Fruit fly (Drosophila melanogaster): ENCODE data around the gene CG18641.

Gene CG18641

dm6 chr2L:2382971-2383370 is 32.2 kb downstream of the CG18641 start, which contains the start of gene PIG-Wa (continued):
- TF ChIP-seq CG3847 (GFP tag; IDR thresholded peaks at IDR 0.05): peak; percentile 54
- no peak for TF ChIP-seq tio (GFP tag; optimal IDR thresholded peaks at IDR 0.05)
- no peak for TF ChIP-seq CG17829 (tag; optimal IDR thresholded peaks at IDR 0.05)
- TF ChIP-seq row (GFP tag; IDR thresholded peaks at IDR 0.05): peak; percentile 39; the same call in 1 of the 3 replicates
- peak; percentile 64 for TF ChIP-seq nmo (GFP tag; optimal IDR thresholded peaks at IDR 0.05)

- peak; percentile 98 for TF ChIP-seq gem (tag; optimal IDR thresholded peaks at IDR 0.05)
- TF ChIP-seq fd64A (GFP tag; optimal IDR thresholded peaks at IDR 0.05): peak; percentile 33
- TF ChIP-seq luna (GFP tag; optimal IDR thresholded peaks at IDR 0.05): no peak
- TF ChIP-seq Eip74EF (GFP tag; optimal IDR thresholded peaks at IDR 0.05): peak in 1 of 2 experiments; percentile 72
- TF ChIP-seq CG1603 (tag; optimal IDR thresholded peaks at IDR 0.05): peak; percentile 98
- peak; percentile 92 for TF ChIP-seq CG33557 (GFP tag; optimal IDR thresholded peaks at IDR 0.05)
- TF ChIP-seq bigmax (GFP tag; optimal IDR thresholded peaks at IDR 0.05): no peak
- TF ChIP-seq odd (GFP tag; optimal IDR thresholded peaks at IDR 0.05): peak; percentile 72
- TF ChIP-seq onecut (GFP tag; IDR thresholded peaks at IDR 0.05): peak; percentile 90
- TF ChIP-seq Med (GFP tag): peak; percentile 95
- TF ChIP-seq Six4 (GFP tag; optimal IDR thresholded peaks at IDR 0.05): peak; percentile 79
- TF ChIP-seq cas (GFP tag; IDR thresholded peaks at IDR 0.05): peak; percentile 77; the same call in 1 of the 2 replicates
- no peak for TF ChIP-seq inv (GFP tag; IDR thresholded peaks at IDR 0.05; ENCODE audit: partially characterized antibody)
- peak; percentile 90 for TF ChIP-seq twi (tag; optimal IDR thresholded peaks at IDR 0.05)
- TF ChIP-seq CG7357 (GFP tag; IDR thresholded peaks at IDR 0.05): peak; percentile 90
- TF ChIP-seq CG11456 (GFP tag; IDR thresholded peaks at IDR 0.05): peak; percentile 96
- TF ChIP-seq Antp (GFP tag; optimal IDR thresholded peaks at IDR 0.05): peak; percentile 45
- peak; percentile 94 for TF ChIP-seq Sox102F (GFP tag; optimal IDR thresholded peaks at IDR 0.05)
- peak; percentile 96 for TF ChIP-seq sob (GFP tag; IDR thresholded peaks at IDR 0.05)
- TF ChIP-seq CG31224 (GFP tag; IDR thresholded peaks at IDR 0.05): peak; percentile 90
- peak; percentile 64 for TF ChIP-seq Atf3 (GFP tag; optimal IDR thresholded peaks at IDR 0.05)
- peak; percentile 89 for TF ChIP-seq Poxn (GFP tag; IDR thresholded peaks at IDR 0.05)
- TF ChIP-seq CG2875 (GFP tag; optimal IDR thresholded peaks at IDR 0.05): peak; percentile 84
- peak; percentile 68 for TF ChIP-seq Bdp1 (GFP tag; optimal IDR thresholded peaks at IDR 0.05)
- TF ChIP-seq caup (GFP tag; optimal IDR thresholded peaks at IDR 0.05; ENCODE audit: severe bottlenecking): peak; percentile 83
- TF ChIP-seq CoRest (tag; optimal IDR thresholded peaks at IDR 0.05): peak; percentile 97
- peak; percentile 95 for TF ChIP-seq dati (GFP tag; IDR thresholded peaks at IDR 0.05)
- TF ChIP-seq bsh (GFP tag; optimal IDR thresholded peaks at IDR 0.05): peak in 1 of 2 experiments; percentile 96
- TF ChIP-seq CG33213 (GFP tag; optimal IDR thresholded peaks at IDR 0.05): peak; percentile 48
- TF ChIP-seq tap (tag; optimal IDR thresholded peaks at IDR 0.05): peak; percentile 84
- no peak for TF ChIP-seq pros (GFP tag; optimal IDR thresholded peaks at IDR 0.05)
- TF ChIP-seq CG32767 (GFP tag; IDR thresholded peaks at IDR 0.05): peak; percentile 94
- TF ChIP-seq tgo (GFP tag; IDR thresholded peaks at IDR 0.05): peak; percentile 97
- peak; percentile 94 for TF ChIP-seq so (GFP tag; IDR thresholded peaks at IDR 0.05)
- TF ChIP-seq sens (GFP tag): peak; percentile 97
- TF ChIP-seq zfh2 (GFP tag; optimal IDR thresholded peaks at IDR 0.05): peak; percentile 78
- peak; percentile 66 for TF ChIP-seq kah (GFP tag; optimal IDR thresholded peaks at IDR 0.05)
- TF ChIP-seq toy (GFP tag; IDR thresholded peaks at IDR 0.05): peak; percentile 88
- peak; percentile 75 for TF ChIP-seq CG8281 (tag; optimal IDR thresholded peaks at IDR 0.05)
- peak; percentile 96 for TF ChIP-seq Ssrp (tag; optimal IDR thresholded peaks at IDR 0.05)
- peak; percentile 76 to 91 for TF ChIP-seq dpn (GFP tag; optimal IDR thresholded peaks at IDR 0.05)
- TF ChIP-seq ERR (GFP tag; optimal IDR thresholded peaks at IDR 0.05): no peak
- TF ChIP-seq ap (GFP tag; IDR thresholded peaks at IDR 0.05): peak; percentile 96
- TF ChIP-seq CG8944 (GFP tag; optimal IDR thresholded peaks at IDR 0.05): peak; percentile 68
Measured at dm6 chr2L:2380805-2381204, 34.3 kb downstream of the CG18641 start, which contains the start of gene Eogt. Eogt (plus strand) TSS chr2L:2381097.

Measured in whole organism, embryonic.